Fruit fly (Drosophila melanogaster): Measurements from ENCODE around the gene CG10252.
A peak's percentile ranks its signal among the peaks of the same experiment; 100 is the strongest.

Gene CG10252

DNA sequence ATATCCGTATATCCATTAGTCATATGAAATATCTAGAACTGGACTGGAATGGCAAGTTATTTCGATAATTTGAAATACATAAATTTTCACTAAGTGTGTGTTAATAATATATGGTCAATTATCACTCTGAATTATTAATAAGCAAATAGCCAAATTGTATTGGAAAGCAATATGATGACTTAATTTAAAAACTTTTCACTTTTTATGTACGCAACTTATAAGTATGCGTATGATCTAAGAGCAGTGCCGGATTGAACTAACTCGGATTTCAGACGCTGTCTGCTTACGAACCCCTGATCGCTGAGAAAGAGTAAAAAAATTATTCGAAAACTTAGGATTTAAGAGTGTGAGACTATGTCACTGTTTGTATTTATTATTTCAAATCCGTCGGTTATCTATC lies 25.5 kb upstream of the CG10252 start, which contains the start of gene CG10232:
Gene CG10232 (minus strand): TSS at position 101 of the 400 bp plus-strand sequence.
- TF ChIP-seq fd85E (GFP tag; optimal IDR thresholded peaks at IDR 0.05) (no peak), topi (GFP tag; optimal IDR thresholded peaks at IDR 0.05) (no peak), net (GFP tag; optimal IDR thresholded peaks at IDR 0.05) (no peak), lz (GFP tag; optimal IDR thresholded peaks at IDR 0.05) (no peak), CG6792 (GFP tag; optimal IDR thresholded peaks at IDR 0.05) (no peak), CG7368 (GFP tag; optimal IDR thresholded peaks at IDR 0.05) (no peak), acj6 (GFP tag; optimal IDR thresholded peaks at IDR 0.05) (no peak), CG6276 (GFP tag; optimal IDR thresholded peaks at IDR 0.05) (no peak), spab (GFP tag; optimal IDR thresholded peaks at IDR 0.05) (no peak), svp (GFP tag) (no peak), Eip75B (GFP tag; optimal IDR thresholded peaks at IDR 0.05) (no peak), ss (GFP tag; optimal IDR thresholded peaks at IDR 0.05) (no peak), Hr4 (GFP tag; optimal IDR thresholded peaks at IDR 0.05) (no peak), eg (GFP tag; IDR thresholded peaks at IDR 0.05) (no peak), CG11902 (GFP tag; optimal IDR thresholded peaks at IDR 0.05) (no peak), Eip78C (GFP tag) (no peak), Blimp-1 (GFP tag; optimal IDR thresholded peaks at IDR 0.05) (no peak), vri (GFP tag; optimal IDR thresholded peaks at IDR 0.05) (no peak), CG1621 (tag; optimal IDR thresholded peaks at IDR 0.05) (no peak)

DNA sequence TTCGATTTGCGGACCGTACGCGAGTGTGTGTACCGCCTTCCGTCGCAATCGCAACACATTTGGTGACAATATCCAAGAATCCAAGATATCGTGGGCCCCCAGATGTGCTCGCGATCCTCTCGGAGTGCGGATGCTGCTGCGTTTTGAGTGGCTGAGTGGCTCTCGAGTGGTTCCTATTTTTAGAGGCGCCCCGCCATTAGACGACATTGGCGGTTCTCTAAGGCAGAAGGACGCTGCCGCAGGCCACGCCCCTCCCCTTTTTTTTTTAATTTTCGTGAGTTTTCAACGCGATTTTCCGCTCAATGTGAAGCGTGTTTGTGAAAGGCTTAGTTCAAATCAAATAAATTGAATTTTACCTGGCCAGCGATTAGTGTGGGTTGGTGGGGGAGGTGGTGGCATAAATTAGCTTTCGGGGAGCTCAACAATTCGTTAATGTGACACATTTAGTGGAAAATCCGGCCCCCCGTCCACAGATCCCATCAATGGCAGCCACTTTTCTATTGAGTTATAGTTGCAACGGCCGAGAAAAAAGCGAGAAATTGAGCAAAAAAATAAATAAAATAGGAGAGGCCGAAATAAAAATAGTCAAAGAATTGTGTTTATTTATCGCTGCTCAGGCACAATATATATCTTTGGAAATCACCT lies 22.4 kb upstream of the CG10252 start, which contains the start of gene nau:
Gene nau (minus strand): TSS at position 61 of the 645 bp plus-strand sequence.
- TF ChIP-seq CG31627 (GFP tag; optimal IDR thresholded peaks at IDR 0.05) = no peak
- TF ChIP-seq Sox15 (GFP tag; optimal IDR thresholded peaks at IDR 0.05) = no peak
- TF ChIP-seq Gug (GFP tag; IDR thresholded peaks at IDR 0.05) = no peak
- no peak for TF ChIP-seq CG8632 (GFP tag; optimal IDR thresholded peaks at IDR 0.05)
- no peak for TF ChIP-seq Ets96B (tag; optimal IDR thresholded peaks at IDR 0.05)
- no peak for TF ChIP-seq spab (GFP tag; optimal IDR thresholded peaks at IDR 0.05)

DNA sequence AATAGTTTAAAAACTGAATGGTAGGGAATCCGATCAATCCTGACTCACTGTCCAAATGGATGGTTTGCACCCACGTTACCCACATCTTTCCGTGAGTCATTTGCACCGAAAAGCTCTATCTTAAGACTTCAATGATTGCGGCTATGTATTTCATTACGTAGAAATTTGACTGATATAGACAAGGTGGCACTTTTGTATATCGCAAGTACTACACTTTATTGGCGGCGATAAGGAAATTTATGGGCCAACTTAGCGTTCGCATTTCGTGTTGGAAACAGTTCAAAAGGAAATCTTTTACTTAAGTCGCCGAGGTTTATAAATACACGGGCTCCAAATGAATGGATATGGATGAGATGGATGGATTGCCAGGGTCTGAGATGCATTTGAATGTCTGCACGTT lies 18.8 kb upstream of the CG10252 start:
- no peak for TF ChIP-seq Blimp-1 (GFP tag; optimal IDR thresholded peaks at IDR 0.05)
- TF ChIP-seq vri (GFP tag; optimal IDR thresholded peaks at IDR 0.05) = peak; percentile 65

DNA sequence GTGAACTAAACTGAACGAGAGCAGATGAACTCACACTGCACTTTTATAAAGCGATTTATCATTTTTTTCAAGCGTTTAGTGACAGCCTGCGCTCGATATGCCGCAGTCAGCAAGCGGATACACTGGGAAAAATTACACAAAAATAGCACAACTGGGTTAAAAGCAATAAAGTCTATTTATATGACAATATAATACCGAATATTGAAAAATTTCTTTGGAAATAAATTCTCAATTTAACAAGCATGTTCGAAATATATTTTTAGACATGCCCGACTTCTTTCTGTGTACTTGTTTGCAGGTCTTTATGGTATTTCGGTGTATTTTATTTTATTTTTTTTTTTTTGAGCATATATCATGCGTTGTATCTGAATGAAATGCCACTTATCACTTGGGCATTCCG lies 17.9 kb upstream of the CG10252 start:
- TF ChIP-seq CG16779 (tag; optimal IDR thresholded peaks at IDR 0.05) = no peak
- no peak for TF ChIP-seq dac (GFP tag; optimal IDR thresholded peaks at IDR 0.05)
- TF ChIP-seq ss (GFP tag; optimal IDR thresholded peaks at IDR 0.05) = peak in 1 of 2 experiments; percentile 75
- peak; percentile 61 for TF ChIP-seq CG15336 (GFP tag; IDR thresholded peaks at IDR 0.05)
- TF ChIP-seq fd85E (GFP tag; optimal IDR thresholded peaks at IDR 0.05) = no peak
- peak; percentile 91 for TF ChIP-seq Hr39 (GFP tag; optimal IDR thresholded peaks at IDR 0.05)
- peak; percentile 85 for TF ChIP-seq CG6792 (GFP tag; optimal IDR thresholded peaks at IDR 0.05)
- no peak for TF ChIP-seq Eip78C (GFP tag)
- no peak for TF ChIP-seq fkh (GFP tag; optimal IDR thresholded peaks at IDR 0.05)
- TF ChIP-seq CG11902 (GFP tag; optimal IDR thresholded peaks at IDR 0.05) = peak; percentile 67
- peak; percentile 11 for TF ChIP-seq Blimp-1 (GFP tag; optimal IDR thresholded peaks at IDR 0.05)
- TF ChIP-seq eg (GFP tag; IDR thresholded peaks at IDR 0.05) = peak; percentile 56
- TF ChIP-seq fd59A (GFP tag; optimal IDR thresholded peaks at IDR 0.05) = peak; percentile 38
- peak; percentile 69 for TF ChIP-seq CG3919 (GFP tag; optimal IDR thresholded peaks at IDR 0.05)
- TF ChIP-seq acj6 (GFP tag; optimal IDR thresholded peaks at IDR 0.05) = peak; percentile 85
- TF ChIP-seq CG8319 (GFP tag; optimal IDR thresholded peaks at IDR 0.05) = peak; percentile 21
- peak; percentile 29 for TF ChIP-seq CG3032 (tag; optimal IDR thresholded peaks at IDR 0.05)
- peak; percentile 53 for TF ChIP-seq CG1621 (tag; optimal IDR thresholded peaks at IDR 0.05)
- TF ChIP-seq CG4318 (GFP tag; optimal IDR thresholded peaks at IDR 0.05) = no peak
- peak; percentile 24 to 47 for TF ChIP-seq salr (GFP tag; optimal IDR thresholded peaks at IDR 0.05)
- peak; percentile 64 for TF ChIP-seq CG6808 (GFP tag; optimal IDR thresholded peaks at IDR 0.05)
- TF ChIP-seq CG34406 (GFP tag; optimal IDR thresholded peaks at IDR 0.05) = peak; percentile 82
- TF ChIP-seq Lpt (GFP tag; optimal IDR thresholded peaks at IDR 0.05) = peak; percentile 46
- peak; percentile 90 for TF ChIP-seq Met (GFP tag; optimal IDR thresholded peaks at IDR 0.05)
- TF ChIP-seq Ets21C (GFP tag; optimal IDR thresholded peaks at IDR 0.05) = peak; percentile 85
- peak; percentile 93 for TF ChIP-seq svp (GFP tag)
- TF ChIP-seq Sox15 (GFP tag; optimal IDR thresholded peaks at IDR 0.05) = peak; percentile 63
- TF ChIP-seq CG10669 (GFP tag; optimal IDR thresholded peaks at IDR 0.05) = peak; percentile 66
- TF ChIP-seq Ets96B (tag; optimal IDR thresholded peaks at IDR 0.05) = peak; percentile 51
- TF ChIP-seq achi (GFP tag; optimal IDR thresholded peaks at IDR 0.05) = peak; percentile 79
- peak; percentile 59 for TF ChIP-seq CG32006 (GFP tag; optimal IDR thresholded peaks at IDR 0.05)
- TF ChIP-seq Hr38 (GFP tag; optimal IDR thresholded peaks at IDR 0.05) = no peak
- peak; percentile 89 for TF ChIP-seq vri (GFP tag; optimal IDR thresholded peaks at IDR 0.05)
